Worm (Caenorhabditis elegans) whole organism, late embryonic: ENCODE results near the gene igcm-4.

Experiments
- C08G9.2 ChIP-seq: sonication (generic microtip); optimal IDR thresholded peaks from 2 replicates; lab custom pipeline; 2016; ENCODE audit warnings: mild to moderate bottlenecking, missing genetic modification characterization, moderate library complexity, missing compliant biosample characterization
- C38D4.7 ChIP-seq: fragments of 200-800 bp; sonication (Bioruptor generic); optimal IDR thresholded peaks from 2 replicates; lab custom pipeline; 2018; ENCODE audit warnings: mild to moderate bottlenecking, missing genetic modification characterization, moderate library complexity, missing compliant biosample characterization
- K09A11.1 ChIP-seq: sonication (generic microtip); optimal IDR thresholded peaks from 2 replicates; lab custom pipeline; 2017; ENCODE audit warnings: antibody characterized with exemption, mild to moderate bottlenecking, missing genetic modification characterization, missing compliant biosample characterization; ENCODE audit not compliant: insufficient read depth
- T23F11.4 ChIP-seq: fragments of 200-800 bp; sonication (Bioruptor generic); optimal IDR thresholded peaks from 2 replicates; lab custom pipeline; 2018; ENCODE audit warnings: mild to moderate bottlenecking, missing genetic modification characterization, missing compliant biosample characterization
- ama-1 ChIP-seq: fragments of 150-350 bp; optimal IDR thresholded peaks from 2 replicates; lab custom pipeline; 2014
- ceh-14 ChIP-seq: sonication (generic microtip); optimal IDR thresholded peaks from 2 replicates; lab custom pipeline; 2016; ENCODE audit warnings: missing genotype, missing genetic modification characterization, missing compliant biosample characterization
- ceh-30 ChIP-seq: fragments of 150-350 bp; optimal IDR thresholded peaks from 2 replicates; lab custom pipeline; 2014; ENCODE audit warnings: missing biosample characterization, missing genetic modification characterization
- ceh-31 ChIP-seq: sonication (generic microtip); optimal IDR thresholded peaks from 2 replicates; lab custom pipeline; 2016; ENCODE audit warnings: missing genetic modification characterization, missing compliant biosample characterization
- ceh-48 ChIP-seq: sonication (generic microtip); optimal IDR thresholded peaks from 2 replicates; lab custom pipeline; 2016; ENCODE audit warnings: missing genetic modification characterization, inconsistent platforms, missing compliant biosample characterization
- ceh-6 ChIP-seq: fragments of 200-800 bp; sonication (Bioruptor generic); optimal IDR thresholded peaks from 2 replicates; lab custom pipeline; 2018; ENCODE audit warnings: mild to moderate bottlenecking, missing genetic modification characterization, missing compliant biosample characterization
- che-1 ChIP-seq: sonication (generic microtip); optimal IDR thresholded peaks from 2 replicates; lab custom pipeline; 2016; ENCODE audit warnings: mild to moderate bottlenecking, missing genetic modification characterization, missing compliant biosample characterization
- dmd-4 ChIP-seq: sonication (generic microtip); optimal IDR thresholded peaks from 2 replicates; lab custom pipeline; 2016; ENCODE audit warnings: borderline replicate concordance, missing genetic modification characterization, missing compliant biosample characterization
- dve-1 ChIP-seq: sonication (generic microtip); optimal IDR thresholded peaks from 2 replicates; lab custom pipeline; 2017; ENCODE audit warnings: antibody characterized with exemption, mild to moderate bottlenecking, missing genetic modification characterization, missing compliant biosample characterization
- elt-2 ChIP-seq: sonication (generic microtip); optimal IDR thresholded peaks from 2 replicates; lab custom pipeline; 2016; ENCODE audit warnings: missing genetic modification reagents, missing genetic modification characterization, missing compliant biosample characterization
- elt-4 ChIP-seq: sonication (generic microtip); optimal IDR thresholded peaks from 2 replicates; lab custom pipeline; 2016; ENCODE audit warnings: missing genetic modification characterization, missing compliant biosample characterization
- eyg-1 ChIP-seq: sonication (generic microtip); optimal IDR thresholded peaks from 2 replicates; lab custom pipeline; 2016; ENCODE audit warnings: missing genotype, missing genetic modification characterization, missing compliant biosample characterization
- fkh-10 ChIP-seq: fragments of 150-350 bp; optimal IDR thresholded peaks from 2 replicates; lab custom pipeline; 2014; ENCODE audit warnings: missing biosample characterization, missing genetic modification reagents, missing genetic modification characterization
- hlh-30 ChIP-seq: sonication (generic microtip); optimal IDR thresholded peaks from 2 replicates; lab custom pipeline; 2017; ENCODE audit warnings: antibody characterized with exemption, missing genetic modification characterization, missing compliant biosample characterization; ENCODE audit not compliant: insufficient read depth
- lim-6 ChIP-seq: sonication (generic microtip); optimal IDR thresholded peaks from 2 replicates; lab custom pipeline; 2016; ENCODE audit warnings: missing genetic modification characterization, missing compliant biosample characterization
- lin-11 ChIP-seq: fragments of 200-800 bp; sonication (Bioruptor generic); optimal IDR thresholded peaks from 2 replicates; lab custom pipeline; 2018; ENCODE audit warnings: mild to moderate bottlenecking, missing genetic modification characterization, missing compliant biosample characterization
- madf-2 ChIP-seq: sonication (generic microtip); optimal IDR thresholded peaks from 2 replicates; lab custom pipeline; 2017; ENCODE audit warnings: missing genetic modification characterization, missing compliant biosample characterization
- nfya-1 ChIP-seq: sonication (generic microtip); optimal IDR thresholded peaks from 2 replicates; lab custom pipeline; 2017; ENCODE audit warnings: missing genetic modification characterization, mild to moderate bottlenecking, missing compliant biosample characterization, antibody characterized with exemption, moderate library complexity
- nhr-11 ChIP-seq: fragments of 150-350 bp; optimal IDR thresholded peaks from 2 replicates; lab custom pipeline; 2014; ENCODE audit warnings: missing biosample characterization, missing genetic modification characterization
- npax-4 ChIP-seq: sonication (generic microtip); optimal IDR thresholded peaks from 2 replicates; lab custom pipeline; 2016; ENCODE audit warnings: missing genetic modification characterization, missing compliant biosample characterization
- odd-2 ChIP-seq: sonication (generic microtip); optimal IDR thresholded peaks from 2 replicates; lab custom pipeline; 2017; ENCODE audit warnings: antibody characterized with exemption, mild to moderate bottlenecking, missing genetic modification characterization, missing compliant biosample characterization
- pat-9 ChIP-seq: fragments of 200-800 bp; sonication (Bioruptor generic); optimal IDR thresholded peaks from 2 replicates; lab custom pipeline; 2018; ENCODE audit warnings: mild to moderate bottlenecking, missing genetic modification characterization, moderate library complexity, missing compliant biosample characterization
- pha-4 ChIP-seq: fragments of 150-350 bp; optimal IDR thresholded peaks from 2 replicates; lab custom pipeline; 2018; ENCODE audit warnings: missing biosample characterization, missing genetic modification reagents, missing genetic modification characterization
- pros-1 ChIP-seq: fragments of 150-350 bp; optimal IDR thresholded peaks from 2 replicates; lab custom pipeline; 2014; ENCODE audit warnings: missing biosample characterization, missing genetic modification reagents, missing genetic modification characterization
- ref-2 ChIP-seq: sonication (generic microtip); optimal IDR thresholded peaks from 2 replicates; lab custom pipeline; 2016; ENCODE audit warnings: missing genetic modification characterization, missing compliant biosample characterization
- rnt-1 ChIP-seq: sonication (generic microtip); optimal IDR thresholded peaks from 2 replicates; lab custom pipeline; 2016; ENCODE audit warnings: missing genetic modification characterization, missing compliant biosample characterization
- sdc-2 ChIP-seq: sonication (generic microtip); optimal IDR thresholded peaks from 2 replicates; lab custom pipeline; 2016; ENCODE audit warnings: missing genotype, missing genetic modification characterization, missing compliant biosample characterization
- sox-4 ChIP-seq: sonication (generic microtip); optimal IDR thresholded peaks from 2 replicates; lab custom pipeline; 2017; ENCODE audit warnings: mild to moderate bottlenecking, missing genetic modification characterization, inconsistent platforms, missing compliant biosample characterization
- syd-9 ChIP-seq: sonication (generic microtip); optimal IDR thresholded peaks from 2 replicates; lab custom pipeline; 2016; ENCODE audit warnings: mild to moderate bottlenecking, missing genetic modification characterization, moderate library complexity, missing compliant biosample characterization
- ttx-3 ChIP-seq: sonication (generic microtip); optimal IDR thresholded peaks from 2 replicates; lab custom pipeline; 2016; ENCODE audit warnings: missing genetic modification reagents, missing genetic modification characterization, missing compliant biosample characterization
- unc-3 ChIP-seq, 2 experiments: fragments of 200-800 bp in 1 of 2; sonication (Bioruptor generic) in 1 of 2; sonication (generic microtip) in 1 of 2; conservative IDR thresholded peaks in 1 of 2; optimal IDR thresholded peaks in 1 of 2; 2 replicates each; pipeline versions ENCODE4 v1.3.6 to Lab custom; 2016 to 2022; ENCODE audit warnings: missing compliant biosample characterization in 2 of 2, missing genetic modification characterization in 2 of 2, missing genetic modification reagents in 1 of 2
- unc-55 ChIP-seq: sonication (generic microtip); optimal IDR thresholded peaks from 2 replicates; lab custom pipeline; 2017; ENCODE audit warnings: missing biosample characterization, missing genetic modification reagents, missing genetic modification characterization
- unc-86 ChIP-seq: sonication (generic microtip); optimal IDR thresholded peaks from 2 replicates; lab custom pipeline; 2016; ENCODE audit warnings: missing genetic modification characterization, missing compliant biosample characterization
- ztf-16 ChIP-seq: sonication (generic microtip); optimal IDR thresholded peaks from 2 replicates; lab custom pipeline; 2017; ENCODE audit warnings: missing genetic modification characterization, missing compliant biosample characterization

igcm-4 gene

DNA sequence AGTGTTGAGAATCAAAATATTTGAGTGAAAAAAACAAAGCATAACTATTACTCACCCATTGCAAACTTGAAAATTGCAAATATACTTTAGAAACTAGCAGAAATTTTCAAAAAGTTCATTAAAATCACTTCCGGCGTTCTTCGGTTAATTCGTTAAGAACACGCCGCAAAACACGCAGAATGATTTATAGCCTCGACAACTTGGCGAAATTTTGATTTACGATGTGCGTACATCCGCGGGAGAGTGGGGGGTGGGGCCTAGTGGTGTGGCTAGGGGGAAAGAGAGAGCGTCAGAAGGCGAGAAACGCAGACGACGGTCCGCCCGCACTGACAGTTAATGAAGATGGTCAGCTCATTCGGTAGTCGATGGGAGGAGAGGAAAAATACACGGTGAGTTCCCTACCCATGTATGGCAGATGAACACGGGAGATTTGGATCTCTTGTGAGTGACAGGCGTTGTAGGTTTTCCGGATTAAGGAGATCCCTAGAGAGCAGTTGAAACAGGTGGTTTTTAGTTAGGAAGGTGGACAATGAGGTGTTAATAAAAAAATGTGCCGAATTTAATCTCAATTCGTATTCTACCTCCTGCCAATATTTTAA, at the start of gene igcm-4:
Gene igcm-4 (minus strand): TSS at position 237 of the 599 bp plus-strand sequence.
- TF ChIP-seq unc-55 (GFP tag; lab: Kevin White, UChicago) (peak; percentile 99), fkh-10 (GFP tag; lab: Kevin White, UChicago) (no peak), sdc-2 (no peak), ttx-3 (no peak), pros-1 (tag; lab: Kevin White, UChicago) (no peak), unc-3 (GFP tag; conservative IDR thresholded peaks at IDR 0.05; lab: Robert Waterston, UW) (no peak), unc-3 (tag; optimal IDR thresholded peaks at IDR 0.05; lab: Kevin White, UChicago) (no peak), ref-2 (tag; lab: Kevin White, UChicago) (peak; percentile 9), odd-2 (tag; lab: Kevin White, UChicago) (no peak), C38D4.7 (no peak)
- TF ChIP-seq, all 69 proteins: peak for 2

DNA sequence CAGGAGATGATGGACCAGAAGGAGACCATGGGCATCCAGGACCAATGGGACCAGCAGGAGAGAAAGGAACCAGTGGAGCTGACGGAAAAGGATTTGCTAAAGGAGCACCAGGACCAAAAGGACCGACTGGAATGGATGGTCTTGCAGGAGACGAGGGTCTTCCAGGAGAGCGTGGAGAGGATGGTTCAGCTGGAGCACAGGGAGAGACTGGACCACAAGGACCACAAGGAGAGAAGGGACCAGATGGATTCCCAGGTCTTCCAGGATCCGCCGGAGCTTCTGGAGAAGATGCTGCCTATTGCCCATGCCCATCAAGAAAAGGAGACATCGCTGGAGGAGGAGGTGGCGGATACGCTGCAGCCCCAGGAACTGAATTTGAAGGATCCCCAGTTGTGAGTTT, 47.9 kb upstream of the igcm-4 start:
- TF ChIP-seq syd-9 (tag; lab: Kevin White, UChicago) = peak; percentile 14
- no peak for TF ChIP-seq unc-86

DNA sequence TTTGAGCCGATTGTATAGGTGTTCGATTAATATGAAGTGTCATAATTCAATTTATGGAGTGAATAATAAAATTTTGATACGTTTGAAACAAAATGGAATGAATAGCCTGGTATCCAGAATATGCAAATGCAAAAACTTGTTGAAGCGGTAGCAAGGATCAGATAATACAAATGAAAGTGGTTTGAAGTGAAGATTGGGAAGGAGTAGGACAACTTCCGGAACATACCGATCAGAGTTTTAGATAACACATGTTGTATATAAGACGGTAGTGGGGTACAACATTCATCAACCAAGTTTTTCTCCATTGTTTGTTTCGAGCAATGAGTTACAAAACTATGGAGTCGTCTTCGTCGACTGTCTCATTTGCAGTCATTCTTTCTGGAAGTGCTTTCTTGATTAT, 47.0 kb upstream of the igcm-4 start, which contains the start of gene col-164:
Gene col-164 (plus strand): TSS at position 301 of the 400 bp plus-strand sequence.
- TF ChIP-seq unc-3 (GFP tag; conservative IDR thresholded peaks at IDR 0.05; lab: Robert Waterston, UW) (no peak), unc-3 (tag; optimal IDR thresholded peaks at IDR 0.05; lab: Kevin White, UChicago) (no peak), elt-4 (tag; lab: Kevin White, UChicago) (no peak), che-1 (tag; lab: Kevin White, UChicago) (no peak), pat-9 (tag; lab: Kevin White, UChicago) (no peak), ceh-6 (GFP tag; lab: Kevin White, UChicago) (no peak), pha-4 (tag; lab: Kevin White, UChicago) (no peak), K09A11.1 (tag; lab: Kevin White, UChicago) (no peak), eyg-1 (no peak), dve-1 (tag; lab: Kevin White, UChicago) (no peak), ceh-14 (tag; lab: Kevin White, UChicago) (no peak), ceh-48 (tag; lab: Kevin White, UChicago) (no peak), madf-2 (no peak), ama-1 (lab: Kevin White, UChicago) (no peak), nfya-1 (tag; lab: Kevin White, UChicago) (no peak), rnt-1 (tag; lab: Kevin White, UChicago) (no peak), ztf-16 (tag; lab: Kevin White, UChicago) (no peak), sox-4 (tag; lab: Kevin White, UChicago) (no peak), lim-6 (tag; lab: Kevin White, UChicago) (no peak), C08G9.2 (tag; lab: Kevin White, UChicago) (no peak), T23F11.4 (GFP tag; lab: Kevin White, UChicago) (no peak)

- TF ChIP-seq nfya-1 (tag; lab: Kevin White, UChicago) (peak; percentile 51), npax-4 (tag; lab: Kevin White, UChicago) (no peak), ceh-30 (tag; lab: Kevin White, UChicago) (no peak), elt-2 (peak; percentile 54), ceh-31 (tag; lab: Kevin White, UChicago) (no peak), dmd-4 (no peak), nhr-11 (no peak), ref-2 (tag; lab: Kevin White, UChicago) (no peak), hlh-30 (peak; percentile 54), lin-11 (tag; lab: Kevin White, UChicago) (no peak)
These were observed 44.3 kb upstream of the igcm-4 start for ce11 chrX:2090493-2090892.
